Fruit fly (Drosophila melanogaster): Measurements from ENCODE around the gene Amt.
A peak's percentile ranks its signal among the peaks of the same experiment; 100 is the strongest.

Gene Amt

DNA sequence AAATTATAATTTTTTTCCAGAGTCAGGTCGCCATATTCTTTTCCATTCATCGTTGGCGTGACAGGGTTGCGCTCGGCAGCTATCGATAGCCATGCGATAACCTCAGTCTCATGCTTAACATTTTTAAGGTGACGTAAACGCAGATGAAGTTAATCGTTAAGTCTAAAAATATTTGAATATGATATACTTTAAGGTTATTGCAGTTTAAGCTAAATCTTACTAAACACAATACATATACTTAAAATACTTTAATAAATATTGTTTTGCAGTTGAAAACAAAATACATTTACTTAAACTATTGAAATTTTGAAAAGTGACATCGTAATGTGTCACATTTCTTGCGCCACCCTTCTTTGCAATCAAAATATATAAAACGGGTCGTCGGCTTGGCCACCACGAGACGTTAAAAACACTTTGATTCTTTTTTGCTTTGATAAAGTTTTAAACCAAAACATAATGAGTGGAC, 26.3 kb upstream of the Amt start, which contains the start of the genes Cp190 and CG4338 (continued):
- peak; percentile 96 for TF ChIP-seq CG6163 (GFP tag; IDR thresholded peaks at IDR 0.05)
- peak; percentile 99 for TF ChIP-seq Eip78C (GFP tag)
- TF ChIP-seq CG32006 (GFP tag; optimal IDR thresholded peaks at IDR 0.05), result peak; percentile 98
- TF ChIP-seq Hr4 (GFP tag; optimal IDR thresholded peaks at IDR 0.05), result peak; percentile 98
- peak; percentile 93 for TF ChIP-seq Hr39 (GFP tag; optimal IDR thresholded peaks at IDR 0.05)
- no peak for TF ChIP-seq Eip93F (GFP tag; optimal IDR thresholded peaks at IDR 0.05)
- TF ChIP-seq CG15336 (GFP tag; IDR thresholded peaks at IDR 0.05), result peak; percentile 98
- TF ChIP-seq Blimp-1 (GFP tag; optimal IDR thresholded peaks at IDR 0.05), result peak; percentile 93
- TF ChIP-seq Lpt (GFP tag; optimal IDR thresholded peaks at IDR 0.05), result peak; percentile 95
- peak; percentile 97 for TF ChIP-seq CG31627 (GFP tag; optimal IDR thresholded peaks at IDR 0.05)
- peak; percentile 99 for TF ChIP-seq CG3032 (tag; optimal IDR thresholded peaks at IDR 0.05)
- peak; percentile 95 for TF ChIP-seq CG11294 (GFP tag; IDR thresholded peaks at IDR 0.05)
- peak; percentile 99 for TF ChIP-seq svp (GFP tag)
- TF ChIP-seq Ets96B (tag; optimal IDR thresholded peaks at IDR 0.05), result peak; percentile 98
- peak; percentile 97 for TF ChIP-seq cyc (GFP tag; optimal IDR thresholded peaks at IDR 0.05)
- TF ChIP-seq pdm3 (GFP tag; optimal IDR thresholded peaks at IDR 0.05), result peak; percentile 97
- peak; percentile 96 for TF ChIP-seq Sox15 (GFP tag; optimal IDR thresholded peaks at IDR 0.05)
- peak; percentile 98 for TF ChIP-seq CG6808 (GFP tag; optimal IDR thresholded peaks at IDR 0.05)
- TF ChIP-seq CG11762 (GFP tag; optimal IDR thresholded peaks at IDR 0.05; ENCODE audit: insufficient read depth), result peak; percentile 93
- TF ChIP-seq CG3919 (GFP tag; optimal IDR thresholded peaks at IDR 0.05), result peak; percentile 98
- peak; percentile 95 for TF ChIP-seq CG8319 (GFP tag; optimal IDR thresholded peaks at IDR 0.05)
- TF ChIP-seq net (GFP tag; optimal IDR thresholded peaks at IDR 0.05), result peak; percentile 96
- TF ChIP-seq fkh (GFP tag; optimal IDR thresholded peaks at IDR 0.05), result no peak
- TF ChIP-seq CG10669 (GFP tag; optimal IDR thresholded peaks at IDR 0.05), result peak; percentile 98

DNA sequence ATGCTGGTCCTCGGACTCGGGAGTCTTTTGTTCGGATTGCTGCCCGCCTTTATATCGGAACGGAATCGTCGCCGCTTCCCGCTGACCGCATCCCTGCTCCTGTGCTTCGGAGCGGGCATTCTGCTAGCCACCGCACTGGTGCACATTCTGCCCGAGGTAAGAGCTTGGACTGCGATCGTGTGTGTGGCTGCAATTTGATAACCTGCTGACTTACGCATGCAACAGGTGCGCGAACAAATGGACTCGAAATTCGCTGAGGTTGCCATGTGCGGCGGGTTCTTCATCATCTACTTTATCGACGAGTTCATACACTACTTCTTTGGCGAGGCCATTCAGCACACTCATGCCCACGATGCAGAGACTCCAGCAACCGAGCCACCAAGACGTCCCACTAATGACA, 19.9 kb upstream of the Amt start:
- TF ChIP-seq dsx (GFP tag; optimal IDR thresholded peaks at IDR 0.05; ENCODE audit: poor library complexity, severe bottlenecking) (no peak), fd85E (GFP tag; optimal IDR thresholded peaks at IDR 0.05) (no peak), CG7368 (GFP tag; optimal IDR thresholded peaks at IDR 0.05) (no peak), ss (GFP tag; optimal IDR thresholded peaks at IDR 0.05) (no peak), Hr38 (GFP tag; optimal IDR thresholded peaks at IDR 0.05) (no peak), spab (GFP tag; optimal IDR thresholded peaks at IDR 0.05) (no peak), CG34406 (GFP tag; optimal IDR thresholded peaks at IDR 0.05) (no peak), lz (GFP tag; optimal IDR thresholded peaks at IDR 0.05) (no peak), CG11762 (GFP tag; optimal IDR thresholded peaks at IDR 0.05; ENCODE audit: insufficient read depth) (no peak), fd59A (GFP tag; optimal IDR thresholded peaks at IDR 0.05) (no peak), CG32006 (GFP tag; optimal IDR thresholded peaks at IDR 0.05) (no peak)

DNA sequence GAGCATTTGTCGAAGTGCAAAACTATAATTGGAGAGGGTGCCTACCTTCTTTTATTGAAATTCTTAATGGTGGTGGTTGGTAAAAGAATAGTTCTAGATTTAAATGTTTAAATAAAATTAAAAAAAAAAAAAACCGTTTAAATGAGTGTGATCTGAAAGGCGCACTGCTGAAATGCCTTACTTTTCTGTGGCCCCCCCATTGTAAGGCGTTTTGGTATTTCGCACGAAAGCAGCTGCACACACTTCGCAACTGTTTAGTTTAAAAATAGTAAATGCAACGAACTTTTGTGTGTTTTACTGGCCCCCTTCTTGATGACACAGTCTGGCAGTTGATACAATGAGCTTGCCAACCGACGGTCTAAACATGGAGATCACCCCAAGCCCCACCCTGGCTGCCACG, 19.5 kb upstream of the Amt start, which contains the start of the genes CG14864 and Zip88E:
Gene CG14864, minus strand, starts transcription at position 113 of the 400 bp plus-strand sequence.
Gene Zip88E, plus strand, starts transcription at position 237 of the 400 bp plus-strand sequence.
- TF ChIP-seq spab (GFP tag; optimal IDR thresholded peaks at IDR 0.05), result no peak
- no peak for TF ChIP-seq OdsH (GFP tag; optimal IDR thresholded peaks at IDR 0.05)
- TF ChIP-seq CG16779 (tag; optimal IDR thresholded peaks at IDR 0.05), result no peak
- TF ChIP-seq pdm3 (GFP tag; optimal IDR thresholded peaks at IDR 0.05), result no peak
- no peak for TF ChIP-seq Gug (GFP tag; IDR thresholded peaks at IDR 0.05)
- no peak for TF ChIP-seq CG10631 (GFP tag; optimal IDR thresholded peaks at IDR 0.05)
- TF ChIP-seq CG6276 (GFP tag; optimal IDR thresholded peaks at IDR 0.05), result no peak
- no peak for TF ChIP-seq CG31627 (GFP tag; optimal IDR thresholded peaks at IDR 0.05)
- no peak for TF ChIP-seq CG32006 (GFP tag; optimal IDR thresholded peaks at IDR 0.05)
- TF ChIP-seq Eip78C (GFP tag), result no peak
- no peak for TF ChIP-seq CG8632 (GFP tag; optimal IDR thresholded peaks at IDR 0.05)
- TF ChIP-seq Hr4 (GFP tag; optimal IDR thresholded peaks at IDR 0.05), result no peak
- TF ChIP-seq CG6854 (GFP tag; optimal IDR thresholded peaks at IDR 0.05), result no peak
- no peak for TF ChIP-seq topi (GFP tag; optimal IDR thresholded peaks at IDR 0.05)
- no peak for TF ChIP-seq CG6808 (GFP tag; optimal IDR thresholded peaks at IDR 0.05)

Data from whole organism, prepupa.